Worm (Caenorhabditis elegans) whole organism, L4 larva: Measurements from ENCODE around the gene abu-14.

ENCODE experiments used
- F26F4.8 ChIP-seq: fragments of 200-800 bp; sonication (Bioruptor generic); conservative IDR thresholded peaks from 2 replicates; pipeline ENCODE4 v1.3.6; 2022; ENCODE audit warnings: missing genetic modification characterization, missing compliant biosample characterization
- F37D6.2 ChIP-seq: sonication (generic microtip); optimal IDR thresholded peaks from 2 replicates; lab custom pipeline; 2016; ENCODE audit warnings: mild to moderate bottlenecking, missing genetic modification characterization, missing compliant biosample characterization
- T20F7.1 ChIP-seq: fragments of 200-800 bp; sonication (Bioruptor generic); optimal IDR thresholded peaks from 2 replicates; lab custom pipeline; 2018; ENCODE audit warnings: mild to moderate bottlenecking, missing genetic modification characterization, missing compliant biosample characterization
- T26A8.4 ChIP-seq: fragments of 200-800 bp; sonication (Bioruptor generic); IDR thresholded peaks from 2 replicates; pipeline ENCODE4 v1.3.6; 2022; ENCODE audit warnings: missing genetic modification characterization, missing compliant biosample characterization
- Y48G9A.11 ChIP-seq: fragments of 200-800 bp; sonication (Bioruptor generic); IDR thresholded peaks from 2 replicates; pipeline ENCODE4 v1.3.6; 2022; ENCODE audit warnings: missing genetic modification reagents, missing genetic modification characterization, missing compliant biosample characterization
- Y5F2A.4 ChIP-seq: fragments of 200-800 bp; sonication (Bioruptor generic); optimal IDR thresholded peaks from 2 replicates; lab custom pipeline; 2018; ENCODE audit warnings: mild to moderate bottlenecking, missing genetic modification characterization, missing compliant biosample characterization
- Y75B8A.6 ChIP-seq: fragments of 200-800 bp; sonication (Bioruptor generic); IDR thresholded peaks from 2 replicates; pipeline ENCODE4 v1.3.6; 2022; ENCODE audit warnings: missing genetic modification reagents, missing genetic modification characterization, missing compliant biosample characterization
- ZK337.2 ChIP-seq: fragments of 200-800 bp; sonication (Bioruptor generic); IDR thresholded peaks from 2 replicates; pipeline ENCODE4 v1.3.6; 2022; ENCODE audit warnings: missing genetic modification reagents, missing genetic modification characterization, missing compliant biosample characterization
- aha-1 ChIP-seq: fragments of 150-350 bp; peaks from one replicate; lab custom pipeline; 2014; ENCODE audit warnings: missing biosample characterization, missing genetic modification characterization
- aly-2 ChIP-seq: sonication (generic microtip); optimal IDR thresholded peaks from 2 replicates; lab custom pipeline; 2018; ENCODE audit warnings: missing biosample characterization, missing genetic modification characterization
- arid-1 ChIP-seq: fragments of 200-800 bp; sonication (Bioruptor generic); conservative IDR thresholded peaks from 2 replicates; pipeline ENCODE4 v1.3.6; 2022; ENCODE audit warnings: missing genetic modification reagents, missing genetic modification characterization, missing compliant biosample characterization
- ces-1 ChIP-seq: fragments of 150-350 bp; sonication (generic microtip); optimal IDR thresholded peaks from 4 replicates; lab custom pipeline; 2014; ENCODE audit warnings: missing biosample characterization, missing genetic modification reagents, missing genetic modification characterization
- daf-16 ChIP-seq, 3 experiments: sonication (generic microtip); optimal IDR thresholded peaks; 2 replicates each; lab custom pipeline; 2016 to 2017; ENCODE audit warnings: missing genetic modification characterization in 3 of 3, missing genetic modification reagents in 3 of 3, mild to moderate bottlenecking in 2 of 3, missing compliant biosample characterization in 2 of 3, missing biosample characterization in 1 of 3, moderate library complexity in 1 of 3
- daf-19 ChIP-seq: fragments of 200-800 bp; sonication (Bioruptor generic); conservative IDR thresholded peaks from 2 replicates; pipeline ENCODE4 v1.3.6; 2022; ENCODE audit warnings: missing genetic modification characterization, missing compliant biosample characterization
- daf-8 ChIP-seq: fragments of 200-800 bp; sonication (Bioruptor generic); IDR thresholded peaks from 2 replicates; pipeline ENCODE4 v1.3.6; 2022; ENCODE audit warnings: missing genetic modification characterization, missing compliant biosample characterization
- dmd-6 ChIP-seq: fragments of 200-800 bp; sonication (Bioruptor generic); IDR thresholded peaks from 2 replicates; pipeline ENCODE4 v1.3.6; 2022; ENCODE audit warnings: missing genetic modification reagents, missing genetic modification characterization, missing compliant biosample characterization
- dpl-1 ChIP-seq: fragments of 150-350 bp; optimal IDR thresholded peaks from 2 replicates; lab custom pipeline; 2014; ENCODE audit warnings: missing biosample characterization, missing genetic modification reagents, missing genetic modification characterization
- egl-27 ChIP-seq: sonication (generic microtip); optimal IDR thresholded peaks from 3 replicates; lab custom pipeline; 2017; ENCODE audit warnings: missing biosample characterization, missing genetic modification reagents, missing genetic modification characterization
- egl-43 ChIP-seq: fragments of 200-800 bp; sonication (Bioruptor generic); IDR thresholded peaks from 2 replicates; pipeline ENCODE4 v1.3.6; 2022; ENCODE audit warnings: missing genetic modification reagents, missing genetic modification characterization, missing compliant biosample characterization
- lin-13 ChIP-seq: fragments of 150-350 bp; optimal IDR thresholded peaks from 2 replicates; lab custom pipeline; 2014; ENCODE audit warnings: missing biosample characterization, missing genetic modification reagents, missing genetic modification characterization
- lin-38 ChIP-seq: fragments of 200-800 bp; sonication (Bioruptor generic); IDR thresholded peaks from 2 replicates; pipeline ENCODE4 v1.3.6; 2022; ENCODE audit warnings: missing genetic modification reagents, missing genetic modification characterization, missing compliant biosample characterization
- madf-5 ChIP-seq, 2 experiments: fragments of 200-800 bp; sonication (Bioruptor generic); IDR thresholded peaks; 2 replicates each; pipeline ENCODE4 v1.3.6; 2022; ENCODE audit warnings: missing compliant biosample characterization in 2 of 2, missing genetic modification characterization in 2 of 2
- mdt-29 ChIP-seq: fragments of 200-800 bp; sonication (Bioruptor generic); IDR thresholded peaks from 2 replicates; pipeline ENCODE4 v1.3.6; 2022; ENCODE audit warnings: missing genetic modification reagents, missing genetic modification characterization, missing compliant biosample characterization
- mep-1 ChIP-seq: fragments of 150-350 bp; sonication (generic microtip); optimal IDR thresholded peaks from 3 replicates; lab custom pipeline; 2014; ENCODE audit warnings: missing biosample characterization, missing genetic modification characterization
- mxl-2 ChIP-seq: fragments of 200-800 bp; sonication (Bioruptor generic); conservative IDR thresholded peaks from 2 replicates; pipeline ENCODE4 v1.3.6; 2022; ENCODE audit warnings: missing genetic modification reagents, missing genetic modification characterization, missing compliant biosample characterization
- mxl-3 ChIP-seq: fragments of 200-800 bp; sonication (Bioruptor generic); optimal IDR thresholded peaks from 2 replicates; lab custom pipeline; 2018; ENCODE audit warnings: mild to moderate bottlenecking, missing genetic modification characterization, missing compliant biosample characterization
- nhr-10 ChIP-seq: fragments of 150-350 bp; optimal IDR thresholded peaks from 2 replicates; lab custom pipeline; 2014; ENCODE audit warnings: missing biosample characterization, missing genetic modification characterization
- nhr-28 ChIP-seq: fragments of 150-350 bp; optimal IDR thresholded peaks from 2 replicates; lab custom pipeline; 2014; ENCODE audit warnings: missing biosample characterization, missing genetic modification characterization
- nhr-42 ChIP-seq: fragments of 200-800 bp; sonication (Bioruptor generic); IDR thresholded peaks from 2 replicates; pipeline ENCODE4 v1.3.6; 2022; ENCODE audit warnings: missing genetic modification characterization, missing compliant biosample characterization
- nhr-76 ChIP-seq: fragments of 150-350 bp; optimal IDR thresholded peaks from 2 replicates; lab custom pipeline; 2014; ENCODE audit warnings: missing biosample characterization, missing genetic modification characterization
- set-16 ChIP-seq: fragments of 200-800 bp; sonication (Bioruptor generic); IDR thresholded peaks from 2 replicates; pipeline ENCODE4 v1.3.6; 2022; ENCODE audit warnings: missing genetic modification reagents, missing genetic modification characterization, missing compliant biosample characterization
- skn-1 ChIP-seq: fragments of 150-350 bp; optimal IDR thresholded peaks from 2 replicates; lab custom pipeline; 2014; ENCODE audit warnings: missing biosample characterization, missing genetic modification characterization
- snpc-1.2 ChIP-seq: fragments of 200-800 bp; sonication (Bioruptor generic); IDR thresholded peaks from 2 replicates; pipeline ENCODE4 v1.3.6; 2022; ENCODE audit warnings: missing genetic modification reagents, missing genetic modification characterization, missing compliant biosample characterization
- snpc-4 ChIP-seq: fragments of 150-350 bp; optimal IDR thresholded peaks from 2 replicates; lab custom pipeline; 2014; ENCODE audit warnings: missing biosample characterization, missing genetic modification characterization
- tra-1 ChIP-seq: fragments of 200-800 bp; sonication (Bioruptor generic); IDR thresholded peaks from 2 replicates; pipeline ENCODE4 v1.3.6; 2022; ENCODE audit warnings: missing genetic modification reagents, missing genetic modification characterization, missing compliant biosample characterization
- unc-130 ChIP-seq: sonication (generic microtip); optimal IDR thresholded peaks from 2 replicates; lab custom pipeline; 2016; ENCODE audit warnings: missing genetic modification reagents, missing genetic modification characterization, missing compliant biosample characterization
- unc-39 ChIP-seq: sonication (generic microtip); optimal IDR thresholded peaks from 2 replicates; lab custom pipeline; 2017; ENCODE audit warnings: missing biosample characterization, missing genetic modification characterization
- unc-62 ChIP-seq, 3 experiments: fragments of 150-350 bp in 1 of 3; sonication (generic microtip); optimal IDR thresholded peaks in 2 of 3; peaks in 1 of 3; 1 replicate in 1 of 3; 2 replicates in 2 of 3; lab custom pipeline; 2014 to 2017; ENCODE audit warnings: missing biosample characterization in 3 of 3, missing genetic modification characterization in 3 of 3, missing genetic modification reagents in 3 of 3, missing genotype in 1 of 3
- vab-7 ChIP-seq: fragments of 200-800 bp; sonication (Bioruptor generic); IDR thresholded peaks from 2 replicates; pipeline ENCODE4 v1.3.6; 2022; ENCODE audit warnings: missing genetic modification reagents, missing genetic modification characterization, missing compliant biosample characterization
- zag-1 ChIP-seq: fragments of 150-350 bp; optimal IDR thresholded peaks from 2 replicates; lab custom pipeline; 2014; ENCODE audit warnings: missing biosample characterization, missing genetic modification characterization
- zfp-2 ChIP-seq: sonication (generic microtip); optimal IDR thresholded peaks from 2 replicates; lab custom pipeline; 2016; ENCODE audit warnings: mild to moderate bottlenecking, missing genetic modification characterization, missing compliant biosample characterization
- zfp-3 ChIP-seq: fragments of 200-800 bp; sonication (Bioruptor generic); conservative IDR thresholded peaks from 2 replicates; pipeline ENCODE4 v1.3.6; 2022; ENCODE audit warnings: missing genetic modification reagents, missing genetic modification characterization, missing compliant biosample characterization
- zip-11 ChIP-seq: fragments of 200-800 bp; sonication (Bioruptor generic); IDR thresholded peaks from 2 replicates; pipeline ENCODE4 v1.3.6; 2022; ENCODE audit warnings: missing genetic modification characterization, missing compliant biosample characterization
- zip-2 ChIP-seq: fragments of 150-350 bp; optimal IDR thresholded peaks from 2 replicates; lab custom pipeline; 2014; ENCODE audit warnings: missing biosample characterization, missing genetic modification characterization
- ztf-7 ChIP-seq: fragments of 150-350 bp; optimal IDR thresholded peaks from 2 replicates; lab custom pipeline; 2014; ENCODE audit warnings: missing biosample characterization, missing genetic modification characterization

The abu-14 gene

ce11 chrII:9227134-9227533 lies at the start of gene abu-14:
Gene abu-14 (minus strand): TSS chrII:9227214.
- TF ChIP-seq set-16 (GFP tag; lab: Robert Waterston, UW) (peak; percentile 86), egl-43 (GFP tag; lab: Robert Waterston, UW) (0 out of 2 replicates have a peak, but pooled peaks have one; percentile 6), ces-1 (no peak)

ce11 chrII:9275173-9275572 lies 48.2 kb upstream of the abu-14 start:
- TF ChIP-seq daf-16 (GFP tag; optimal IDR thresholded peaks at IDR 0.05; lab: Kevin White, UChicago) (no peak), daf-16 (tag; optimal IDR thresholded peaks at IDR 0.05; lab: Kevin White, UChicago) (peak; percentile 8), nhr-10 (peak; percentile 36), snpc-1.2 (GFP tag; lab: Robert Waterston, UW) (0 out of 2 replicates have a peak, but pooled peaks have one; percentile 39), daf-8 (GFP tag; lab: Robert Waterston, UW) (no peak)

- TF ChIP-seq zip-11 (GFP tag; lab: Robert Waterston, UW) (no peak), aha-1 (peak; percentile 52), lin-38 (GFP tag; lab: Robert Waterston, UW) (0 out of 2 replicates have a peak, but pooled peaks have one; percentile 13), snpc-1.2 (GFP tag; lab: Robert Waterston, UW) (no peak), mep-1 (tag; lab: Kevin White, UChicago) (peak; percentile 72), aly-2 (no peak), zfp-3 (0 out of 2 replicates have a peak, but pooled peaks have one; percentile 38), T20F7.1 (GFP tag; lab: Kevin White, UChicago) (peak; percentile 2)
- TF ChIP-seq, all 104 proteins: peak for 5
Measured at ce11 chrII:9274734-9275133, 47.7 kb upstream of the abu-14 start.

ce11 chrII:9273984-9274383 lies 47.0 kb upstream of the abu-14 start:
- TF ChIP-seq madf-5 (GFP tag; IDR thresholded peaks at IDR 0.05; lab: Robert Waterston, UW) (no peak), unc-62 (GFP tag; optimal IDR thresholded peaks at IDR 0.05 in 1 of 2; lab: Kevin White, UChicago) (peak in 1 of 2 experiments; percentile 99), unc-62 (tag; optimal IDR thresholded peaks at IDR 0.05; lab: Kevin White, UChicago) (no peak), ZK337.2 (GFP tag; lab: Robert Waterston, UW) (no peak), arid-1 (GFP tag; lab: Robert Waterston, UW) (peak; percentile 55; the same call in 1 of the 2 replicates), dpl-1 (peak; percentile 50), F37D6.2 (tag; lab: Kevin White, UChicago) (peak; percentile 29), unc-130 (GFP tag; lab: Kevin White, UChicago) (no peak), Y5F2A.4 (GFP tag; lab: Kevin White, UChicago) (no peak), mxl-3 (peak; percentile 74), zip-2 (tag; lab: Kevin White, UChicago) (no peak), zfp-2 (tag; lab: Kevin White, UChicago) (no peak), egl-43 (GFP tag; lab: Robert Waterston, UW) (0 out of 2 replicates have a peak, but pooled peaks have one; percentile 65), dmd-6 (GFP tag; lab: Robert Waterston, UW) (peak; percentile 92), set-16 (GFP tag; lab: Robert Waterston, UW) (0 out of 2 replicates have a peak, but pooled peaks have one; percentile 25), nhr-76 (tag; lab: Kevin White, UChicago) (no peak), F26F4.8 (GFP tag; lab: Robert Waterston, UW) (no peak), daf-19 (no peak), skn-1 (tag; lab: Kevin White, UChicago) (no peak), nhr-28 (peak; percentile 80), ztf-7 (no peak), zag-1 (no peak), T26A8.4 (GFP tag; lab: Robert Waterston, UW) (peak; percentile 77), vab-7 (GFP tag; lab: Robert Waterston, UW) (no peak), nhr-42 (peak; percentile 72; the same call in 1 of the 2 replicates), snpc-4 (tag; lab: Kevin White, UChicago) (no peak), unc-39 (tag; lab: Kevin White, UChicago) (no peak), nhr-10 (no peak), snpc-1.2 (GFP tag; lab: Robert Waterston, UW) (0 out of 2 replicates have a peak, but pooled peaks have one; percentile 42), egl-27 (tag; lab: Kevin White, UChicago) (no peak), Y48G9A.11 (GFP tag; lab: Robert Waterston, UW) (no peak), mdt-29 (peak; percentile 60; the same call in 1 of the 2 replicates), lin-13 (GFP tag; lab: Kevin White, UChicago) (peak; percentile 19), mxl-2 (GFP tag; lab: Robert Waterston, UW) (no peak), Y75B8A.6 (GFP tag; lab: Robert Waterston, UW) (no peak), tra-1 (peak; percentile 84)
